Fruit fly (Drosophila melanogaster) whole organism, prepupa: Measurements from ENCODE around the gene CG16723.
A peak's percentile ranks its signal among the peaks of the same experiment; 100 is the strongest.

Source experiments
- Blimp-1 ChIP-seq: fragments of 200-800 bp; sonication (Bioruptor generic); optimal IDR thresholded peaks from 3 replicates; lab custom pipeline; 2017; ENCODE audit warnings: missing biosample characterization, missing genetic modification characterization, mild to moderate bottlenecking, moderate library complexity, missing genetic modification reagents
- CG10631 ChIP-seq: fragments of 200-800 bp; sonication (Bioruptor generic); optimal IDR thresholded peaks from 2 replicates; lab custom pipeline; 2016; ENCODE audit warnings: missing biosample characterization, missing genetic modification characterization
- CG10669 ChIP-seq: fragments of 200-800 bp; sonication (Bioruptor generic); optimal IDR thresholded peaks from 3 replicates; lab custom pipeline; 2018; ENCODE audit warnings: missing biosample characterization, mild to moderate bottlenecking, missing genetic modification characterization, moderate library complexity
- CG11294 ChIP-seq: fragments of 200-800 bp; sonication (Bioruptor generic); IDR thresholded peaks from 2 replicates; pipeline ENCODE4 v1.3.6; 2022; ENCODE audit warnings: missing biosample characterization, missing genetic modification characterization
- CG3032 ChIP-seq: fragments of 200-800 bp; optimal IDR thresholded peaks from 2 replicates; lab custom pipeline; 2019; ENCODE audit warnings: missing biosample characterization, mild to moderate bottlenecking, missing genetic modification characterization, moderate library complexity
- CG32006 ChIP-seq: fragments of 200-800 bp; sonication (Bioruptor generic); optimal IDR thresholded peaks from 3 replicates; lab custom pipeline; 2017; ENCODE audit warnings: missing biosample characterization, mild to moderate bottlenecking, missing genetic modification characterization
- CG4318 ChIP-seq: fragments of 200-800 bp; sonication (Bioruptor generic); optimal IDR thresholded peaks from 3 replicates; lab custom pipeline; 2017; ENCODE audit warnings: missing biosample characterization, mild to moderate bottlenecking, missing genetic modification characterization
- CG6163 ChIP-seq: fragments of 200-800 bp; sonication (Bioruptor generic); IDR thresholded peaks from 3 replicates; pipeline ENCODE4 v1.3.6; 2022; ENCODE audit warnings: missing biosample characterization, missing genetic modification characterization
- CG6276 ChIP-seq: fragments of 200-800 bp; sonication (Bioruptor generic); optimal IDR thresholded peaks from 2 replicates; lab custom pipeline; 2017; ENCODE audit warnings: missing biosample characterization, mild to moderate bottlenecking, missing genetic modification characterization
- CG6808 ChIP-seq: fragments of 200-800 bp; sonication (Bioruptor generic); optimal IDR thresholded peaks from 3 replicates; lab custom pipeline; 2017; ENCODE audit warnings: missing biosample characterization, missing genetic modification characterization, mild to moderate bottlenecking, moderate library complexity, missing genetic modification reagents
- CG6854 ChIP-seq: fragments of 200-800 bp; sonication (Bioruptor generic); optimal IDR thresholded peaks from 2 replicates; lab custom pipeline; 2017; ENCODE audit warnings: missing biosample characterization, mild to moderate bottlenecking, missing genetic modification characterization
- CG7368 ChIP-seq: fragments of 200-800 bp; sonication (Bioruptor generic); optimal IDR thresholded peaks from 3 replicates; lab custom pipeline; 2016; ENCODE audit warnings: missing biosample characterization, missing genetic modification characterization
- CG8319 ChIP-seq: fragments of 200-800 bp; sonication (Bioruptor generic); optimal IDR thresholded peaks from 3 replicates; lab custom pipeline; 2016; ENCODE audit warnings: missing biosample characterization, missing genetic modification characterization
- CG8632 ChIP-seq: fragments of 200-800 bp; sonication (Bioruptor generic); optimal IDR thresholded peaks from 3 replicates; lab custom pipeline; 2016; ENCODE audit warnings: missing biosample characterization, missing genetic modification characterization
- Eip78C ChIP-seq: fragments of 200-800 bp; sonication (Bioruptor generic); peaks from one replicate; lab custom pipeline; 2016; ENCODE audit warnings: missing biosample characterization, missing genetic modification characterization
- Eip93F ChIP-seq: fragments of 200-800 bp; sonication (Bioruptor generic); optimal IDR thresholded peaks from 2 replicates; lab custom pipeline; 2016; ENCODE audit warnings: missing biosample characterization, mild to moderate bottlenecking, missing genetic modification characterization
- Gug ChIP-seq: fragments of 200-800 bp; sonication (Bioruptor generic); IDR thresholded peaks from 2 replicates; pipeline ENCODE4 v1.3.6; 2022; ENCODE audit warnings: missing biosample characterization, missing genetic modification characterization
- Hr39 ChIP-seq: fragments of 200-800 bp; sonication (Bioruptor generic); optimal IDR thresholded peaks from 2 replicates; lab custom pipeline; 2016; ENCODE audit warnings: missing biosample characterization, missing genetic modification characterization
- Hr4 ChIP-seq: fragments of 200-800 bp; sonication (Bioruptor generic); optimal IDR thresholded peaks from 3 replicates; lab custom pipeline; 2016; ENCODE audit warnings: missing biosample characterization, missing genetic modification characterization
- Smox ChIP-seq: fragments of 200-800 bp; sonication (Bioruptor generic); optimal IDR thresholded peaks from 3 replicates; lab custom pipeline; 2016; ENCODE audit warnings: missing biosample characterization, missing genetic modification characterization
- Sox102F ChIP-seq: fragments of 200-800 bp; sonication (Bioruptor generic); optimal IDR thresholded peaks from 2 replicates; lab custom pipeline; 2016; ENCODE audit warnings: missing biosample characterization, mild to moderate bottlenecking, missing genetic modification characterization
- Sox14 ChIP-seq: fragments of 200-800 bp; sonication (Bioruptor generic); optimal IDR thresholded peaks from 3 replicates; lab custom pipeline; 2016; ENCODE audit warnings: missing biosample characterization, missing genetic modification characterization
- cyc ChIP-seq: fragments of 200-800 bp; sonication (Bioruptor generic); optimal IDR thresholded peaks from 3 replicates; lab custom pipeline; 2016; ENCODE audit warnings: missing biosample characterization, missing genetic modification characterization
- dsx ChIP-seq: fragments of 200-800 bp; optimal IDR thresholded peaks from 3 replicates; lab custom pipeline; 2019; ENCODE audit warnings: missing biosample characterization, mild to moderate bottlenecking, missing genetic modification characterization, moderate library complexity; ENCODE audit not compliant: poor library complexity, severe bottlenecking
- eg ChIP-seq: fragments of 200-800 bp; sonication (Bioruptor generic); IDR thresholded peaks from 3 replicates; pipeline ENCODE4 v1.3.6; 2022; ENCODE audit warnings: missing biosample characterization, missing genetic modification characterization
- esn ChIP-seq: fragments of 200-800 bp; sonication (Bioruptor generic); optimal IDR thresholded peaks from 2 replicates; lab custom pipeline; 2016; ENCODE audit warnings: missing biosample characterization, mild to moderate bottlenecking, missing genetic modification characterization, moderate library complexity
- fd59A ChIP-seq: fragments of 200-800 bp; sonication (Bioruptor generic); optimal IDR thresholded peaks from 2 replicates; lab custom pipeline; 2017; ENCODE audit warnings: missing biosample characterization, mild to moderate bottlenecking, missing genetic modification characterization, missing genetic modification reagents
- fd85E ChIP-seq: fragments of 200-800 bp; sonication (Bioruptor generic); optimal IDR thresholded peaks from 3 replicates; lab custom pipeline; 2016; ENCODE audit warnings: missing biosample characterization, missing genetic modification characterization
- fkh ChIP-seq: fragments of 200-800 bp; sonication (Bioruptor generic); optimal IDR thresholded peaks from 3 replicates; lab custom pipeline; 2017; ENCODE audit warnings: missing biosample characterization, mild to moderate bottlenecking, missing genetic modification characterization, moderate library complexity
- pdm3 ChIP-seq: fragments of 200-800 bp; sonication (Bioruptor generic); optimal IDR thresholded peaks from 3 replicates; lab custom pipeline; 2016; ENCODE audit warnings: missing biosample characterization, missing genetic modification characterization
- spab ChIP-seq: fragments of 200-800 bp; sonication (Bioruptor generic); optimal IDR thresholded peaks from 2 replicates; lab custom pipeline; 2017; ENCODE audit warnings: missing biosample characterization, mild to moderate bottlenecking, missing genetic modification characterization, missing genetic modification reagents
- ss ChIP-seq, 2 experiments: fragments of 200-800 bp; sonication (Bioruptor generic); optimal IDR thresholded peaks; 2 replicates in 1 of 2; 3 replicates in 1 of 2; lab custom pipeline; 2017 to 2018; ENCODE audit warnings: mild to moderate bottlenecking in 2 of 2, missing biosample characterization in 2 of 2, missing genetic modification characterization in 2 of 2, moderate library complexity in 1 of 2
- svp ChIP-seq: fragments of 200-800 bp; sonication (Bioruptor generic); peaks from one replicate; lab custom pipeline; 2016; ENCODE audit warnings: missing biosample characterization, missing genetic modification characterization
- vri ChIP-seq: fragments of 200-800 bp; sonication (Bioruptor generic); optimal IDR thresholded peaks from 3 replicates; lab custom pipeline; 2016; ENCODE audit warnings: missing biosample characterization, mild to moderate bottlenecking, missing genetic modification characterization

CG16723 gene

DNA sequence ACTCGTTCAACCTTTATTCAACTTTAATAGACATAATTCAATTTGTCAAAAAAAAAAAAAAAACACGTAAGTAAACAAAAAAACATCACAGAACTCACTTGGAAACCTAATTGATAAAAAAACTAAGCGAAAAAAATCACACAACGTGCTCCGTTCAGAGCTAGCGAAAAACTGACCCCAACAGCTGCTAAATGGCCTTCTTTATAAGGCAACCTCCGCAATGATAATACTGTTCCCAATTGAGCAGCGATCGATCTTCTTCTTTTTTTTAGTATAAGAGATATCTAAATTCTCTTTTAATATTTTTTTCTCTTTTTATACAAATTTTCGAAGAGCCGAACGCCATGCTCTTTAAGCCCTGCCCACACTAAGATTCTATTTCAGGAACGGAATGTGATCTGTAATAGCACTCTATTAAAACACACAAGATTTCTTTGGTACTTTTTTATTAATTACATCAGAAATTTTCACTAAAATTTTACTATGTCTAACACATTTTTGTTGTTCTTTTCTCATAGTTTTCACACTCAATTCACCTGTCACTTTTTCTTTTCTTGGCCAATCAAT, 9.3 kb upstream of the CG16723 start, which contains the start of gene CG10184 (continued):
- TF ChIP-seq CG32006 = no peak
- no peak for TF ChIP-seq Eip78C (GFP tag; lab: Kevin White, UChicago)
- no peak for TF ChIP-seq dsx (GFP tag; lab: Kevin White, UChicago)
- no peak for TF ChIP-seq pdm3 (GFP tag; lab: Kevin White, UChicago)
- TF ChIP-seq CG6276 (GFP tag; lab: Kevin White, UChicago) = no peak
- TF ChIP-seq cyc = no peak
- no peak for TF ChIP-seq CG4318
- TF ChIP-seq CG6808 = peak; percentile 6
- no peak for TF ChIP-seq CG11294 (GFP tag; lab: Robert Waterston, UW)
- no peak for TF ChIP-seq Eip93F
- TF ChIP-seq fd85E = no peak
- no peak for TF ChIP-seq Blimp-1 (GFP tag; lab: Kevin White, UChicago)
- TF ChIP-seq Hr39 (GFP tag; lab: Kevin White, UChicago) = no peak
- TF ChIP-seq eg = peak; percentile 33; the same call in 1 of the 3 replicates

DNA sequence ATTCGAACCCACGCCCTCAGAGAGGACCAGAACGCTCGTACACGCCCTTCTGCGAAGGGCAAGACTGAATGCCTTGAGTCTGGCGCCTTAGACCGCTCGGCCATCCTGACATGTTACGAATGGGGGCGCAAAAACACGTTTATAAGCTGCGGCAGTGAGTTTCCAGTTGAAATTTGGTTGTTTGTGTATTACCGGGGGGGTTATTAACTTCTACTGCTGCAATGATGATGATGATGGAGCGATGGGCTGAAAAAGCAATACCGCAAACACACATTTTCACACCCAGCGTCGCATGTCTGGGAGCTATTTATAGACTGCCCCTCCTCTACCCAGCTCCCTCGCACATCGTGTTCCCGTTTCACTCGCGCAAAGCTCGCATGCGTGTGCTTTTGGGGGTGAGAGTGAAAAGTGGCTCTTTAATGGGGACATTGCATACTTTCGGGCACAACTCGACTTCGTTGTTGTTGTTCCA, 5.3 kb upstream of the CG16723 start:
- TF ChIP-seq Blimp-1 (GFP tag; lab: Kevin White, UChicago) = peak; percentile 1
- TF ChIP-seq Eip78C (GFP tag; lab: Kevin White, UChicago) = peak; percentile 75
- TF ChIP-seq CG7368 (GFP tag; lab: Kevin White, UChicago) = no peak
- no peak for TF ChIP-seq Sox14 (GFP tag; lab: Kevin White, UChicago)
- TF ChIP-seq CG3032 (tag; lab: Kevin White, UChicago) = no peak
- 0 out of 3 replicates have a peak, but pooled peaks have one; percentile 22 for TF ChIP-seq eg
- TF ChIP-seq svp = peak; percentile 81
- peak; percentile 15 to 46 for TF ChIP-seq ss (GFP tag; optimal IDR thresholded peaks at IDR 0.05; lab: Kevin White, UChicago)
- peak; percentile 48 for TF ChIP-seq fkh (GFP tag; lab: Kevin White, UChicago)
- TF ChIP-seq Hr4 (GFP tag; lab: Kevin White, UChicago) = no peak
- TF ChIP-seq CG6163 (GFP tag; lab: Robert Waterston, UW) = 0 out of 3 replicates have a peak, but pooled peaks have one; percentile 43
- no peak for TF ChIP-seq Hr39 (GFP tag; lab: Kevin White, UChicago)
- TF ChIP-seq vri (GFP tag; lab: Kevin White, UChicago) = peak; percentile 60

DNA sequence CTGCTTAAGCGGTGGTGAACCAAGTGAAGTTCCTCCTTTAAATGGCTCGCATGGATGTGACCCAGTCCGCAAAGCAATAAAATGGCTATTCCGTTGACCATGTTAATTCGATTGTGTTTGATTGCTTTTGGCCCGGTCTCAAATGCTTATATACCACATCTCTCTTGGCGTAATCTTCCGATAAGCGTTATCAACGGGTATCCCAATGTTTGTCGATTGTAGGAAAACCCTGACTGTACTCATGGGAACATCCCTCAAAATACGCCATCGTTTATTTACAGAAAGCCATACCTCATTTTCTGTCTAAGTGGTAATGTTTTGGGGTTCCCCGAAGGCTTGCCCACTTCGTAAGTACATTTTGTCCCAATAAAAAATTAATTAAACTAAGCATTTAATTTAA, 2.9 kb upstream of the CG16723 start, which contains the start of gene CG10183:
CG10183 (minus strand) TSS at position 101 of the 400 bp plus-strand sequence.
- TF ChIP-seq spab (GFP tag; lab: Kevin White, UChicago) (no peak), ss (GFP tag; optimal IDR thresholded peaks at IDR 0.05; lab: Kevin White, UChicago) (no peak), CG6854 (no peak), Blimp-1 (GFP tag; lab: Kevin White, UChicago) (no peak), CG10669 (GFP tag; lab: Kevin White, UChicago) (no peak), CG10631 (GFP tag; lab: Kevin White, UChicago) (no peak), vri (GFP tag; lab: Kevin White, UChicago) (no peak), Gug (GFP tag; lab: Robert Waterston, UW) (no peak), CG8319 (GFP tag; lab: Kevin White, UChicago) (no peak)

DNA sequence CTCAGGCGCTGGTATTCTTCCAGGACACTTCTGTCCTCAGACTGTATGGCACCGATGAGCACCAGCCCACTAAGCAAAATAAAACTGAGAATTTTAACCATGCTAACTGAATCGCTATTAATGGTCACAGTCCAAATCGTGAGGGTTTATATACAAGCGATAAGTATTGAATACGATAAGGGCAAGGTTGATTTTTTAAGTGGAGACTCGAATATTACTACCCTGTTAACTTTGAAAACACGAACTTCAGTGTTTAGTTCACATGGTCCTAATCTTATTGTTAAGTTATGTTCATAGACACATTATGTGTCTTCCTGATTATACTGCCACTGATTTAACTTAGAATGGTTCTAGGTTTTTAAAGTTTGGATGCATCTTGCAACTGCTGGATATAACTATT, 3.4 kb downstream of the CG16723 start, which contains the start of gene CG33337:
CG33337 (minus strand) TSS at position 101 of the 400 bp plus-strand sequence.
- TF ChIP-seq CG8632 (GFP tag; lab: Kevin White, UChicago) (no peak), fd59A (GFP tag; lab: Kevin White, UChicago) (no peak), Smox (GFP tag; lab: Kevin White, UChicago) (no peak), CG3032 (tag; lab: Kevin White, UChicago) (no peak), CG7368 (GFP tag; lab: Kevin White, UChicago) (no peak), CG6854 (no peak), esn (GFP tag; lab: Kevin White, UChicago) (no peak), Sox102F (GFP tag; lab: Kevin White, UChicago) (no peak)
